Fruit fly (Drosophila melanogaster): ENCODE measurements around the gene CG32486.
A peak's percentile ranks its signal among the peaks of the same experiment; 100 is the strongest.

The CG32486 gene

DNA sequence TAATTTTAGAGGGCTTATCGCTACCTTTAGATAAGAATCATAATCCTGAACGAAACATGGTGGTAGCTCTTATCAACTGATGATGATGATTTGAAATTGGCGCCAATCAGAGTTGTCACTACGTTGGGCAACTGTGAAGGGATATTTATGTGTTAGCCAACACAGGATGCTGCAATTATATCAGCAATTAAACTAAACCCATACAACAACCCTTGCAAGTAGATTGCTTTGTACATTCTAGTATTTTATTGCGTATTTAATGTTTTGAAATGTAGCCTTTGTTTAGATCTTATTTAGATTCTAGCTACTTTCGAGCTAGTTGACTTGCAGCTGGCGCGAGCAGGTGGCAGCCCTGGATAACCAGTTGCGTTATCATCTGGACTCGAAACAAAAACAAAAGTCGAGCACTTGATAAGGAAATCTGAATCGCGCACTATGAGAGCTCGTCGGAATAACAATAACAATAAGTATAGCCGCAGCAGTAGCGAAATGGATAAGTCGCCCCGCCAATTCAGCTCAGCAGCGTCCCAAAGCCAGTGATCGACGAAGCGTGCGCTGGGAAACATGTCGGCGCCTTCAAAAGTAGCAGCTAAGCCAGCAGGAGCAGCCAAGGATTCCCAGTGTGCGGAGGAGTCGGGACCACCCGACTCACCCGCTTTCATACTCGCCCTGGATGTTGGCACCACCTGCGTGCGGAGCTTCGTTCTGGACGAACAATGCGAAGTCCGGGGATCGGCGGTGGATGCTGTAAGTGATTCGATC, 18.3 kb downstream of the CG32486 start, which contains the start of gene CG1271 (continued):
- TF ChIP-seq cad (GFP tag; optimal IDR thresholded peaks at IDR 0.05) (no peak), lab (GFP tag; optimal IDR thresholded peaks at IDR 0.05) (peak; percentile 83), CG13123 (GFP tag; optimal IDR thresholded peaks at IDR 0.05) (peak; percentile 30), Hr51 (GFP tag; optimal IDR thresholded peaks at IDR 0.05) (peak in 1 of 2 experiments; percentile 60), hbn (GFP tag; IDR thresholded peaks at IDR 0.05; ENCODE audit: partially characterized antibody) (no peak), Lpt (GFP tag; optimal IDR thresholded peaks at IDR 0.05) (no peak), scrt (GFP tag; optimal IDR thresholded peaks at IDR 0.05) (peak; percentile 97), shn (GFP tag; optimal IDR thresholded peaks at IDR 0.05) (peak; percentile 65), CG12659 (GFP tag; optimal IDR thresholded peaks at IDR 0.05) (peak; percentile 56), CG42726 (GFP tag; IDR thresholded peaks at IDR 0.05; ENCODE audit: partially characterized antibody) (no peak), crc (GFP tag; optimal IDR thresholded peaks at IDR 0.05) (peak; percentile 44), CG14050 (GFP tag; IDR thresholded peaks at IDR 0.05) (0 out of 3 replicates have a peak, but pooled peaks have one; percentile 11), caup (GFP tag; optimal IDR thresholded peaks at IDR 0.05; ENCODE audit: severe bottlenecking) (peak; percentile 67), pnt (GFP tag; optimal IDR thresholded peaks at IDR 0.05) (peak; percentile 32), Awh (GFP tag; IDR thresholded peaks at IDR 0.05) (no peak), CG6791 (GFP tag; IDR thresholded peaks at IDR 0.05; ENCODE audit: partially characterized antibody) (no peak), nau (GFP tag; optimal IDR thresholded peaks at IDR 0.05) (peak; percentile 71), Blimp-1 (GFP tag; optimal IDR thresholded peaks at IDR 0.05) (peak; percentile 46), YL-1 (GFP tag; optimal IDR thresholded peaks at IDR 0.05) (no peak), CG17802 (tag; optimal IDR thresholded peaks at IDR 0.05) (peak; percentile 5), h (optimal IDR thresholded peaks at IDR 0.05) (no peak), ab (GFP tag; optimal IDR thresholded peaks at IDR 0.05) (no peak), wdn (GFP tag; IDR thresholded peaks at IDR 0.05) (peak; percentile 15; the same call in 1 of the 2 replicates), Deaf1 (tag; optimal IDR thresholded peaks at IDR 0.05) (peak; percentile 55), cwo (GFP tag; optimal IDR thresholded peaks at IDR 0.05) (peak; percentile 84), CG14860 (GFP tag; IDR thresholded peaks at IDR 0.05; ENCODE audit: partially characterized antibody) (no peak), ssp (GFP tag; IDR thresholded peaks at IDR 0.05) (peak; percentile 66), Dbx (GFP tag; IDR thresholded peaks at IDR 0.05) (peak; percentile 41; the same call in 1 of the 3 replicates), CG17829 (tag; optimal IDR thresholded peaks at IDR 0.05) (peak; percentile 76), abd-A (tag; optimal IDR thresholded peaks at IDR 0.05) (no peak), NfI (GFP tag; optimal IDR thresholded peaks at IDR 0.05) (peak; percentile 66), gem (tag; optimal IDR thresholded peaks at IDR 0.05) (peak; percentile 80), CG3407 (GFP tag; optimal IDR thresholded peaks at IDR 0.05) (no peak), CG17328 (GFP tag; IDR thresholded peaks at IDR 0.05) (no peak), sim (GFP tag; IDR thresholded peaks at IDR 0.05) (no peak), CG8388 (GFP tag; optimal IDR thresholded peaks at IDR 0.05) (no peak), Meics (GFP tag; optimal IDR thresholded peaks at IDR 0.05) (peak; percentile 75), fd64A (GFP tag; optimal IDR thresholded peaks at IDR 0.05) (no peak), CG10959 (GFP tag; IDR thresholded peaks at IDR 0.05) (no peak), CG30403 (GFP tag; optimal IDR thresholded peaks at IDR 0.05) (peak; percentile 77), zen2 (GFP tag; IDR thresholded peaks at IDR 0.05; ENCODE audit: partially characterized antibody) (no peak), schlank (tag; optimal IDR thresholded peaks at IDR 0.05) (peak; percentile 21), dpn (GFP tag; optimal IDR thresholded peaks at IDR 0.05) (peak; percentile 53 to 73), Nf-YB (GFP tag; optimal IDR thresholded peaks at IDR 0.05) (peak; percentile 29), CG9437 (GFP tag; optimal IDR thresholded peaks at IDR 0.05) (peak; percentile 44), CG4360 (GFP tag; IDR thresholded peaks at IDR 0.05) (no peak), ash1 (GFP tag; optimal IDR thresholded peaks at IDR 0.05) (no peak), chm (GFP tag; IDR thresholded peaks at IDR 0.05) (no peak)

All from whole organism, embryonic.